Worm (Caenorhabditis elegans) whole organism, L1 larva: ENCODE results near the gene Y41D4A.7.

Source experiments
- C04F5.9 ChIP-seq: sonication (generic microtip); optimal IDR thresholded peaks from 2 replicates; lab custom pipeline; 2016; ENCODE audit warnings: missing genetic modification characterization, missing compliant biosample characterization
- aha-1 ChIP-seq: fragments of 150-350 bp; optimal IDR thresholded peaks from 2 replicates; lab custom pipeline; 2014; ENCODE audit warnings: missing biosample characterization, missing genetic modification characterization
- alr-1 ChIP-seq: fragments of 200-800 bp; sonication (Bioruptor generic); optimal IDR thresholded peaks from 2 replicates; lab custom pipeline; 2018; ENCODE audit warnings: borderline replicate concordance, mild to moderate bottlenecking, missing genetic modification characterization, missing compliant biosample characterization
- egl-27 ChIP-seq, 2 experiments: fragments of 150-350 bp in 1 of 2; sonication (generic microtip); optimal IDR thresholded peaks; 3 replicates each; lab custom pipeline; 2017 to 2018; ENCODE audit warnings: missing biosample characterization in 2 of 2, missing genetic modification characterization in 2 of 2, missing genetic modification reagents in 2 of 2
- elt-2 ChIP-seq: sonication (generic microtip); optimal IDR thresholded peaks from 2 replicates; lab custom pipeline; 2016; ENCODE audit warnings: missing genetic modification characterization, mild to moderate bottlenecking, inconsistent platforms, missing compliant biosample characterization, missing genetic modification reagents
- elt-3 ChIP-seq, 6 experiments: fragments of 150-350 bp in 1 of 6; sonication (generic microtip); optimal IDR thresholded peaks; 2 replicates each; lab custom pipeline; 2017 to 2018; ENCODE audit warnings: missing biosample characterization in 6 of 6, missing genetic modification characterization in 6 of 6, inconsistent platforms in 1 of 6
- fkh-10 ChIP-seq: sonication (generic microtip); optimal IDR thresholded peaks from 2 replicates; lab custom pipeline; 2017; ENCODE audit warnings: missing biosample characterization, missing genetic modification reagents, missing genetic modification characterization
- irx-1 ChIP-seq: sonication (generic microtip); optimal IDR thresholded peaks from 2 replicates; lab custom pipeline; 2016; ENCODE audit warnings: missing genetic modification characterization, missing compliant biosample characterization
- lin-15B ChIP-seq: fragments of 150-350 bp; sonication (generic microtip); optimal IDR thresholded peaks from 3 replicates; lab custom pipeline; 2014; ENCODE audit warnings: missing biosample characterization, missing genetic modification characterization
- nhr-237 ChIP-seq: fragments of 150-350 bp; optimal IDR thresholded peaks from 2 replicates; lab custom pipeline; 2014; ENCODE audit warnings: missing biosample characterization, missing genetic modification characterization
- pqm-1 ChIP-seq: sonication (generic microtip); optimal IDR thresholded peaks from 3 replicates; lab custom pipeline; 2017; ENCODE audit warnings: missing biosample characterization, missing genetic modification characterization
- snpc-4 ChIP-seq: fragments of 150-350 bp; optimal IDR thresholded peaks from 2 replicates; lab custom pipeline; 2014; ENCODE audit warnings: missing biosample characterization, missing genetic modification characterization
- unc-30 ChIP-seq: sonication (generic microtip); optimal IDR thresholded peaks from 2 replicates; lab custom pipeline; 2017; ENCODE audit warnings: missing biosample characterization, missing genetic modification characterization
- unc-62 ChIP-seq: fragments of 150-350 bp; optimal IDR thresholded peaks from 2 replicates; lab custom pipeline; 2014; ENCODE audit warnings: missing biosample characterization, missing genetic modification reagents, missing genetic modification characterization

DNA sequence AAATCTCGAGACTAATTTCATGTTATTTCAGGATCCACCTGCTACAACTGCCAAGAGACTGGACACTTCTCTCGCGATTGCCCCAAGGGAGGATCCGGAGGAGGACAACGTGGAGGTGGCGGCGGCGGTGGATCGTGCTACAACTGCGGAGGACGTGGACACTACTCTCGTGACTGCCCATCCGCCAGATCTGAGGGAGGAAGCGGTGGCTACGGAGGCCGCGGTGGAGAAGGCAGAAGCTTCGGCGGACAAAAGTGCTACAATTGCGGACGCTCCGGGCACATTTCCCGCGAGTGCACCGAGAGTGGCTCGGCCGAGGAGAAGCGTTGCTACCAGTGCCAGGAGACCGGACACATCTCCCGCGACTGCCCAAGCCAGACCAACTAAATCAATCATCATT is 50.8 kb downstream of the Y41D4A.7 start:
- TF ChIP-seq fkh-10 (GFP tag; lab: Kevin White, UChicago) (no peak), unc-62 (GFP tag; lab: Kevin White, UChicago) (no peak), elt-3 (tag; optimal IDR thresholded peaks at IDR 0.05; lab: Kevin White, UChicago) (no peak), aha-1 (tag; lab: Kevin White, UChicago) (no peak), unc-30 (tag; lab: Kevin White, UChicago) (no peak), C04F5.9 (tag; lab: Kevin White, UChicago) (no peak), egl-27 (tag; optimal IDR thresholded peaks at IDR 0.05; lab: Kevin White, UChicago) (no peak), snpc-4 (tag; lab: Kevin White, UChicago) (no peak), irx-1 (no peak), elt-2 (tag; lab: Kevin White, UChicago) (no peak), alr-1 (tag; lab: Kevin White, UChicago) (no peak), lin-15B (no peak), nhr-237 (tag; lab: Kevin White, UChicago) (no peak), pqm-1 (no peak)
